Fruit fly (Drosophila melanogaster): ENCODE results near the gene Tmtc1.

Gene Tmtc1

dm6 chr2L:2754437-2755322 lies 77.1 kb downstream of the Tmtc1 start (continued):
- TF ChIP-seq Sin3A (optimal IDR thresholded peaks at IDR 0.05) (no peak), dpn (GFP tag; optimal IDR thresholded peaks at IDR 0.05) (peak; percentile 74 to 78), Taf1 (GFP tag; IDR thresholded peaks at IDR 0.05) (no peak), CG16813 (GFP tag; IDR thresholded peaks at IDR 0.05; ENCODE audit: partially characterized antibody) (no peak), lbe (GFP tag; optimal IDR thresholded peaks at IDR 0.05) (no peak), CG30431 (GFP tag; optimal IDR thresholded peaks at IDR 0.05) (peak; percentile 37), ttk (GFP tag; IDR thresholded peaks at IDR 0.05) (no peak), H15 (GFP tag; IDR thresholded peaks at IDR 0.05) (no peak), D19B (GFP tag; optimal IDR thresholded peaks at IDR 0.05) (peak; percentile 80), crp (GFP tag; optimal IDR thresholded peaks at IDR 0.05) (peak in 1 of 2 experiments; percentile 10), Opbp (GFP tag; IDR thresholded peaks at IDR 0.05; ENCODE audit: partially characterized antibody) (no peak), CG8359 (GFP tag; optimal IDR thresholded peaks at IDR 0.05; ENCODE audit: borderline replicate concordance) (peak; percentile 74), CG2678 (tag; optimal IDR thresholded peaks at IDR 0.05) (peak; percentile 94), Rx (GFP tag; IDR thresholded peaks at IDR 0.05) (no peak), NC2β (GFP tag; optimal IDR thresholded peaks at IDR 0.05) (peak; percentile 28), dm (GFP tag; optimal IDR thresholded peaks at IDR 0.05) (peak; percentile 58), unpg (GFP tag; optimal IDR thresholded peaks at IDR 0.05) (peak; percentile 78), CG18262 (tag; optimal IDR thresholded peaks at IDR 0.05) (peak; percentile 89), CG6272 (GFP tag; IDR thresholded peaks at IDR 0.05) (no peak), pum (GFP tag; optimal IDR thresholded peaks at IDR 0.05) (peak; percentile 61), Kr (GFP tag; optimal IDR thresholded peaks at IDR 0.05) (no peak), CG17568 (GFP tag; optimal IDR thresholded peaks at IDR 0.05) (peak; percentile 85), CG10543 (GFP tag; optimal IDR thresholded peaks at IDR 0.05) (peak; percentile 80), CG14667 (GFP tag; IDR thresholded peaks at IDR 0.05) (no peak), CrebB (tag; optimal IDR thresholded peaks at IDR 0.05) (peak; percentile 79), sens (GFP tag) (peak; percentile 94), CG10431 (GFP tag; optimal IDR thresholded peaks at IDR 0.05) (peak; percentile 89), stc (GFP tag; IDR thresholded peaks at IDR 0.05) (no peak), CG14965 (GFP tag; optimal IDR thresholded peaks at IDR 0.05; ENCODE audit: borderline replicate concordance) (peak; percentile 59), grn (GFP tag; optimal IDR thresholded peaks at IDR 0.05) (peak; percentile 50), cwo (GFP tag; optimal IDR thresholded peaks at IDR 0.05) (peak; percentile 95), wek (GFP tag; optimal IDR thresholded peaks at IDR 0.05) (peak; percentile 89), CG2199 (GFP tag; IDR thresholded peaks at IDR 0.05) (no peak), CG9876 (GFP tag; optimal IDR thresholded peaks at IDR 0.05) (peak; percentile 2), gt (GFP tag; IDR thresholded peaks at IDR 0.05) (no peak), CG6854 (GFP tag; optimal IDR thresholded peaks at IDR 0.05) (peak; percentile 72), emc (GFP tag; optimal IDR thresholded peaks at IDR 0.05) (peak; percentile 62), hbn (GFP tag; IDR thresholded peaks at IDR 0.05; ENCODE audit: partially characterized antibody) (no peak), gem (tag; optimal IDR thresholded peaks at IDR 0.05) (peak; percentile 88), dimm (GFP tag; IDR thresholded peaks at IDR 0.05) (no peak), CG3726 (GFP tag; IDR thresholded peaks at IDR 0.05) (no peak), Ravus (GFP tag; IDR thresholded peaks at IDR 0.05) (no peak), CG17328 (GFP tag; IDR thresholded peaks at IDR 0.05) (no peak), HmgD (GFP tag; optimal IDR thresholded peaks at IDR 0.05) (peak; percentile 18), lov (optimal IDR thresholded peaks at IDR 0.05) (no peak), lov (GFP tag; IDR thresholded peaks at IDR 0.05) (no peak), Nf-YC (tag; optimal IDR thresholded peaks at IDR 0.05) (peak; percentile 58), peb (GFP tag; IDR thresholded peaks at IDR 0.05) (no peak), CG17912 (GFP tag; optimal IDR thresholded peaks at IDR 0.05) (peak; percentile 75), ems (GFP tag; optimal IDR thresholded peaks at IDR 0.05) (peak; percentile 77)
